Fruit fly (Drosophila melanogaster): ENCODE data around the gene Nepl5.

dm6 chr2L:6337843-6338366, 43.2 kb upstream of the Nepl5 start:
- TF ChIP-seq dsf (GFP tag; optimal IDR thresholded peaks at IDR 0.05; ENCODE audit: borderline replicate concordance), result no peak
- no peak for TF ChIP-seq OdsH (GFP tag; optimal IDR thresholded peaks at IDR 0.05)
- no peak for TF ChIP-seq dmrt93B (GFP tag; optimal IDR thresholded peaks at IDR 0.05)
- no peak for TF ChIP-seq h (GFP tag; optimal IDR thresholded peaks at IDR 0.05)
- no peak for TF ChIP-seq Jra (GFP tag; optimal IDR thresholded peaks at IDR 0.05)
- no peak for TF ChIP-seq CrebA (GFP tag; optimal IDR thresholded peaks at IDR 0.05; ENCODE audit: borderline replicate concordance)
- TF ChIP-seq Myc (optimal IDR thresholded peaks at IDR 0.05), result peak; percentile 58
- no peak for TF ChIP-seq Dfd (GFP tag; optimal IDR thresholded peaks at IDR 0.05)
- TF ChIP-seq psq (GFP tag; optimal IDR thresholded peaks at IDR 0.05), result no peak
- TF ChIP-seq Vsx2 (GFP tag; optimal IDR thresholded peaks at IDR 0.05; ENCODE audit: partially characterized antibody), result no peak
- no peak for TF ChIP-seq CG9705 (GFP tag; optimal IDR thresholded peaks at IDR 0.05)
- no peak for TF ChIP-seq sage (GFP tag; optimal IDR thresholded peaks at IDR 0.05)
- no peak for TF ChIP-seq pan (optimal IDR thresholded peaks at IDR 0.05)
- TF ChIP-seq woc (GFP tag; optimal IDR thresholded peaks at IDR 0.05), result no peak
